Worm (Caenorhabditis elegans) whole organism, L4 larva: ENCODE measurements around the gene ZK1098.9.

Experiments
- dve-1 ChIP-seq: sonication (generic microtip); optimal IDR thresholded peaks from 2 replicates; lab custom pipeline; 2017; ENCODE audit warnings: antibody characterized with exemption, mild to moderate bottlenecking, missing genetic modification characterization, missing compliant biosample characterization; ENCODE audit not compliant: insufficient read depth
- mdl-1 ChIP-seq, 2 experiments: fragments of 150-350 bp in 1 of 2; sonication (generic microtip) in 1 of 2; optimal IDR thresholded peaks; 2 replicates each; lab custom pipeline; 2014 to 2017; ENCODE audit warnings: missing biosample characterization in 2 of 2, missing genetic modification characterization in 2 of 2
- nhr-42 ChIP-seq: fragments of 200-800 bp; sonication (Bioruptor generic); IDR thresholded peaks from 2 replicates; pipeline ENCODE4 v1.3.6; 2022; ENCODE audit warnings: missing genetic modification characterization, missing compliant biosample characterization

The ZK1098.9 gene

ce11 chrIII:9592118-9592517 lies 47.9 kb downstream of the ZK1098.9 start, which contains the start of gene acox-1.5 (continued):
- TF ChIP-seq mdl-1 (tag; optimal IDR thresholded peaks at IDR 0.05; lab: Kevin White, UChicago) (no peak), nhr-42 (no peak), dve-1 (peak; percentile 22)
